Worm (Caenorhabditis elegans) whole organism, L3 larva: ENCODE measurements around the gene Y49E10.21.

ENCODE experiments used
- egl-27 ChIP-seq: sonication (generic microtip); optimal IDR thresholded peaks from 4 replicates; lab custom pipeline; 2017; ENCODE audit warnings: missing biosample characterization, missing genetic modification reagents, missing genetic modification characterization
- fkh-10 ChIP-seq: sonication (generic microtip); optimal IDR thresholded peaks from 2 replicates; lab custom pipeline; 2017; ENCODE audit warnings: missing biosample characterization, missing genetic modification reagents, missing genetic modification characterization
- lin-39 ChIP-seq: fragments of 150-350 bp; optimal IDR thresholded peaks from 2 replicates; lab custom pipeline; 2018; ENCODE audit warnings: missing biosample characterization, missing genetic modification reagents, missing genetic modification characterization
- nhr-25 ChIP-seq: sonication (generic microtip); optimal IDR thresholded peaks from 2 replicates; lab custom pipeline; 2017; ENCODE audit warnings: missing biosample characterization, missing genetic modification characterization
- nhr-76 ChIP-seq: fragments of 150-350 bp; sonication (generic microtip); optimal IDR thresholded peaks from 5 replicates; lab custom pipeline; 2014; ENCODE audit warnings: missing biosample characterization, missing genetic modification characterization
- nhr-77 ChIP-seq: fragments of 150-350 bp; optimal IDR thresholded peaks from 2 replicates; lab custom pipeline; 2014; ENCODE audit warnings: missing biosample characterization, missing genetic modification characterization
- tbx-2 ChIP-seq: sonication (generic microtip); optimal IDR thresholded peaks from 2 replicates; lab custom pipeline; 2016; ENCODE audit warnings: mild to moderate bottlenecking, missing genetic modification characterization, missing compliant biosample characterization
- unc-39 ChIP-seq: sonication (generic microtip); optimal IDR thresholded peaks from 4 replicates; lab custom pipeline; 2017; ENCODE audit warnings: missing biosample characterization, missing genetic modification characterization

DNA sequence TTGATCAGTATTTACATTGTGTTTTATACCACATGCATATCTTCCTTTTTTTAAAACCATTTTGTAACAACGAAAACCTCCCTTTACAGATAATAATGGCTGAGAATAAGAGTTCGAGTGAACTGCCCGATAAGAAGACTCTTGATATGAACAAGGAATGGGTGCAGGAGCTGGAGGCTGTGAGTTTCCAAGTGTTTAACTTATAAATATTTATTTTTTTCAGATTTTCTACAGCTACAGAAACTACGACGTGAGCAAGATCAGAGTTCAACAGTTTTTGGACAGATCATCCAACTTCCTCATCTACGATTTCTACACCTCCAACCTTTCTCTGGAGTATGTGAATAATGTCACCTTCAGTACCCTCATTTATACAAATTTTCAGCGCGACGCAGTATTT lies 39.1 kb downstream of the Y49E10.21 start, which contains the start of gene herd-1:
- TF ChIP-seq egl-27 (tag; lab: Kevin White, UChicago) (no peak), nhr-76 (tag; lab: Kevin White, UChicago) (no peak), lin-39 (tag; lab: Kevin White, UChicago) (no peak), unc-39 (tag; lab: Kevin White, UChicago) (no peak), nhr-77 (tag; lab: Kevin White, UChicago) (no peak), nhr-25 (no peak), fkh-10 (GFP tag; lab: Kevin White, UChicago) (no peak), tbx-2 (no peak)
